Worm (Caenorhabditis elegans): ENCODE results near the gene glc-3.
A peak's percentile ranks its signal among the peaks of the same experiment; 100 is the strongest.

Gene glc-3

DNA sequence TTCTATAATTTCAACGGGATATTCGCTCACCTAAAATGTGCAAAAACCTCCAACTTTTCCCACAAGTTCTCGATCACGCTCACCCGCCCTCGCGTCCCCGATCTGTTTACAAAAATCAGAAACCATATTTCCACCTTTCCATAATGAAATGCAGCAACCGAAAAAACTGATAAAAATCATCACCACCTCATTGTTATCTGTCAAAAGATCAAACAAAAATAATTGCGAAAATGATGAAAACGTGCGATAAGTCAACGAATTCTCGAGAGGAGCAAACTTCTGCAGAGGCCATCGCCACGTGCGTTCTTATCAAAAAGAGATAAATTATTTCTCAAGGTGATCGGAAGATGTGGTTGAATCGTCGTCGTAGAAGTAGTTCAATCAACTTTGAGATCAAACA lies 28.5 kb downstream of the glc-3 start (continued):
- TF ChIP-seq nhr-27 (tag; optimal IDR thresholded peaks at IDR 0.05): no peak
- TF ChIP-seq nhr-90 (tag; optimal IDR thresholded peaks at IDR 0.05): no peak
- no peak for TF ChIP-seq ceh-100 (GFP tag; IDR thresholded peaks at IDR 0.05)
- TF ChIP-seq rcor-1 (GFP tag; IDR thresholded peaks at IDR 0.05): no peak
- peak; percentile 24 for TF ChIP-seq ztf-26 (tag; optimal IDR thresholded peaks at IDR 0.05)
- TF ChIP-seq dpff-1 (tag; optimal IDR thresholded peaks at IDR 0.05): no peak

DNA sequence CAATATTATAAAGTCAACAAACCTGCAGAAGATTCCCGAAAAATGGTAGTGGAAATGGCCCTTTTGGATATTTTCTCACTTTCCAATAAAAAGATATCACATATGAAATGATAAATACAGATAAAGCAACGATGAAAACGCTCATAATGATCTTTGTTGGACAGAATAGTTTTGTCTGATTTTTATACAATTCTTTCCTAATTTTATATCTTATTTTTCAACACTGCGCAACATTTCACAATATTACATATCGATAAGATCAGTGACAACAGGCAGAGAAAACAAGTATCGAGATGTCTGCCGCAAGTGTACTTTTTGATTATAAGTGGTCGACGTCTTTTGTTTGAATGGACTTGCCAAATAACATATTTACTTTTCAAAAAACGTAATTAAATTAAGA lies 30.4 kb downstream of the glc-3 start, which contains the start of gene cyp-14A5:
Gene cyp-14A5, minus strand, starts transcription at position 163 of the 400 bp plus-strand sequence.
- no peak for TF ChIP-seq attf-3 (GFP tag; conservative IDR thresholded peaks at IDR 0.05)
- TF ChIP-seq pha-4 (tag; optimal IDR thresholded peaks at IDR 0.05): no peak
- no peak for TF ChIP-seq F55B11.4 (tag; optimal IDR thresholded peaks at IDR 0.05; ENCODE audit: borderline replicate concordance, insufficient read depth)
- TF ChIP-seq F33H1.4 (GFP tag; IDR thresholded peaks at IDR 0.05): no peak
- no peak for TF ChIP-seq nhr-27 (tag; optimal IDR thresholded peaks at IDR 0.05)
- no peak for TF ChIP-seq xnd-1 (tag; optimal IDR thresholded peaks at IDR 0.05)
- no peak for TF ChIP-seq him-1 (tag; optimal IDR thresholded peaks at IDR 0.05)
- no peak for TF ChIP-seq bed-2 (GFP tag; IDR thresholded peaks at IDR 0.05)
- TF ChIP-seq ztf-26 (tag; optimal IDR thresholded peaks at IDR 0.05): no peak
- TF ChIP-seq T26A5.8 (tag; optimal IDR thresholded peaks at IDR 0.05): no peak
- TF ChIP-seq hlh-12 (tag; optimal IDR thresholded peaks at IDR 0.05): no peak

DNA sequence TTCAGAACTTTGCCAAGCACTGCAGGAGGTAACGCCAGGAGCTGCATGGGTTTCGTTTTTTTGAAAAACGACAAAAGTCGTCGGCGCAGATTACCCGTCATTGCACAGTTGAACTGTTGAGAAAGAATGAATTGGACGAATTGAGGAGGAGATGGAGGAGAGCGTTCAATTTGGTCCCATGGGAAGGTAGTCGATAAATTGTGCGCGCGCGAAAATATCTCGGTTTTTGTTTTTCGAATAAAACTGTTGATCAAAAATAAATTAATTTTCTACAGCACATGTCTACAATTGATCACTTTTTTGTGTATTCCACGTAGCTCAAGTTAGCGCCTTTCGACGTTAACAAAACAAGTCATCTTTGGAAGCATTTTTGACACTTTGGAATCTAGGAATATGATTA lies 33.6 kb downstream of the glc-3 start, which contains the start of gene F08F3.6:
Gene F08F3.6, minus strand, starts transcription at position 153 of the 400 bp plus-strand sequence.
- TF ChIP-seq aptf-2 (GFP tag; conservative IDR thresholded peaks at IDR 0.05) (peak; percentile 98), efl-1 (GFP tag; optimal IDR thresholded peaks at IDR 0.05) (peak; percentile 64), snpc-1.1 (tag; optimal IDR thresholded peaks at IDR 0.05; ENCODE audit: insufficient read depth) (no peak), madf-6 (GFP tag; IDR thresholded peaks at IDR 0.05) (peak; percentile 77), dpff-1 (tag; optimal IDR thresholded peaks at IDR 0.05) (no peak), snpc-4 (GFP tag; optimal IDR thresholded peaks at IDR 0.05) (no peak), snpc-4 (tag; optimal IDR thresholded peaks at IDR 0.05) (no peak), madf-8 (GFP tag; conservative IDR thresholded peaks at IDR 0.05) (peak; percentile 36; the same call in 1 of the 2 replicates), Y53G8AR.9 (GFP tag; conservative IDR thresholded peaks at IDR 0.05) (no peak)

DNA sequence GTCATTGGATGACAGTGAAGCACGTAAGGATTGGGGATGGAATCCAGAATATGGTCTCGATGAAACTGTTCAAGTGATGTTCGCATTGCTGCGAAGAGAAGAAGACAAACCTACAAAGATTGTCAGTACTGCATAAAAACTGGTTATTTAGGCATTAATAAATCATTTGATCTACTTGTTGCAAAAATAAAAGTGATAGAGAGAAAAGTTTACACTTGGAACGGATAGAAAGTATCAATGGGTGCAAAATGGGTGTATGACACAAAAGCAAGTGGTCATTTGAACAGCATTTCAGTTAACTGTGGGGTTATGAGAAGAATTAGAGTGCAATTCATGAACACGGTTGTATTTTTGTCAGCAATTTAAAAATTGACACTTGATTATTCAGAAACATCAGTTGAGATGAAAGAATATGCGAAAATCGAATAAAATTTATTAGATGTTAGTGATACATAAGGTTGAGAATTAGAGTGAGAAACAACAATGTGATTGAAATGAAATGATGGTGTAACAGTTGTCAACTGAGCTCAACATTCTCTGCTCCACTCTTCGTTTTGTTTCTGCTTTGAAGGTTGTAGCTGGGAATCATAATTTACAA lies 40.6 kb downstream of the glc-3 start, which contains the start of gene F08F3.10:
Gene F08F3.10, plus strand, starts transcription at position 548 of the 598 bp plus-strand sequence.
- no peak for TF ChIP-seq madf-3 (GFP tag; IDR thresholded peaks at IDR 0.05)
- no peak for TF ChIP-seq somi-1 (GFP tag; optimal IDR thresholded peaks at IDR 0.05)
- TF ChIP-seq Y53G8AR.9 (GFP tag; conservative IDR thresholded peaks at IDR 0.05): no peak
- TF ChIP-seq ekl-4 (GFP tag; IDR thresholded peaks at IDR 0.05): no peak
- no peak for TF ChIP-seq ceh-58 (GFP tag; IDR thresholded peaks at IDR 0.05)
- TF ChIP-seq madf-8 (GFP tag; conservative IDR thresholded peaks at IDR 0.05): no peak
- TF ChIP-seq F39B2.1 (GFP tag; IDR thresholded peaks at IDR 0.05): no peak
- no peak for TF ChIP-seq B0261.1 (tag; optimal IDR thresholded peaks at IDR 0.05)
- TF ChIP-seq mel-28 (tag; optimal IDR thresholded peaks at IDR 0.05; ENCODE audit: borderline replicate concordance): no peak
- no peak for TF ChIP-seq hmg-20 (GFP tag; IDR thresholded peaks at IDR 0.05)
- no peak for TF ChIP-seq zim-3 (tag; optimal IDR thresholded peaks at IDR 0.05)
- TF ChIP-seq akir-1 (GFP tag; optimal IDR thresholded peaks at IDR 0.05): no peak

Measured in whole organism, young adult.